Fruit fly (Drosophila melanogaster) whole organism, wandering third instar larva: ENCODE data around the gene Rint1.

ENCODE experiments used
- CG32264 ChIP-seq: fragments of 200-800 bp; sonication (Bioruptor generic); optimal IDR thresholded peaks from 2 replicates; lab custom pipeline; 2016; ENCODE audit warnings: missing biosample characterization, missing genetic modification characterization
- CrebA ChIP-seq: fragments of 200-800 bp; sonication (Bioruptor generic); optimal IDR thresholded peaks from 2 replicates; lab custom pipeline; 2016; ENCODE audit warnings: missing biosample characterization, mild to moderate bottlenecking, missing genetic modification characterization, borderline replicate concordance
- N ChIP-seq: fragments of >200 bp; optimal IDR thresholded peaks from 2 replicates; lab custom pipeline; 2018; ENCODE audit warnings: missing biosample characterization, missing external identifiers, missing genetic modification characterization
- OdsH ChIP-seq: fragments of 200-800 bp; sonication (Bioruptor generic); optimal IDR thresholded peaks from 2 replicates; lab custom pipeline; 2016; ENCODE audit warnings: missing biosample characterization, mild to moderate bottlenecking, missing genetic modification characterization
- Rel ChIP-seq, 2 experiments: fragments of 200-800 bp; sonication (Bioruptor generic) in 1 of 2; optimal IDR thresholded peaks; 2 replicates in 1 of 2; 3 replicates in 1 of 2; lab custom pipeline; 2016 to 2019; ENCODE audit warnings: mild to moderate bottlenecking in 2 of 2, missing biosample characterization in 2 of 2, missing genetic modification characterization in 2 of 2, moderate library complexity in 1 of 2
- Vsx2 ChIP-seq: fragments of 200-300, 225-300 bp; sonication (Bioruptor generic); optimal IDR thresholded peaks from 2 replicates; lab custom pipeline; 2018; ENCODE audit warnings: missing biosample characterization, missing genetic modification characterization; ENCODE audit not compliant: partially characterized antibody
- brk ChIP-seq: fragments of 200-800 bp; sonication (Bioruptor generic); optimal IDR thresholded peaks from 2 replicates; lab custom pipeline; 2016; ENCODE audit warnings: missing biosample characterization, mild to moderate bottlenecking, missing genetic modification characterization
- pan ChIP-seq: fragments of >200 bp; optimal IDR thresholded peaks from 2 replicates; lab custom pipeline; 2017
- rgr ChIP-seq: fragments of 200-800 bp; sonication (Bioruptor generic); optimal IDR thresholded peaks from 3 replicates; lab custom pipeline; 2016; ENCODE audit warnings: missing biosample characterization, mild to moderate bottlenecking, missing genetic modification characterization
- sv ChIP-seq: fragments of 200-800 bp; sonication (Bioruptor generic); optimal IDR thresholded peaks from 3 replicates; lab custom pipeline; 2016; ENCODE audit warnings: missing biosample characterization, missing genetic modification characterization
- woc ChIP-seq: sonication (Bioruptor generic); optimal IDR thresholded peaks from 2 replicates; lab custom pipeline; 2016; ENCODE audit warnings: missing biosample characterization, mild to moderate bottlenecking, missing genetic modification characterization

DNA sequence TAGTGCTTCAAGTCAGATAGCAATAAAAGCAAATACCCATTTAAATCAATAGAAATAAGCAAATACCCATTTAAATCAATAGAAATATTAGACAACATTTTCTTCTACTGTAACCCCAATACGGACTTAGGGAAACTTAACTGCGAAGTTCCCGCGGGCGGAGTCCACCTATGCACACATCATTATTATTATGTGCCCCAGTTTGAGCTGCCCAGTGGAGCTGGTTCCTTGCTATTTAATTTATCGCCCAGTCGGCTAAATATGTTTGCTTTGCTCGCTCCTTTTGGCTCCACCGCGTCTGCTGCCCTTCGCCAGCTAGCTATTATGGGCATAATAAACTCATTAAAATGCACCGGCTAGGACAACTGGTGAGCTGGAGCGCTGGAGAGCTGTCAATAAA is 22.8 kb upstream of the Rint1 start:
- no peak for TF ChIP-seq CG32264 (GFP tag; lab: Kevin White, UChicago)
- TF ChIP-seq Vsx2 (GFP tag; lab: Kevin White, UChicago), result no peak
- no peak for TF ChIP-seq brk (GFP tag; lab: Kevin White, UChicago)
- TF ChIP-seq rgr (GFP tag; lab: Kevin White, UChicago), result no peak
- TF ChIP-seq CrebA, result no peak
- TF ChIP-seq OdsH (GFP tag; lab: Kevin White, UChicago), result no peak
- TF ChIP-seq pan, result no peak
- no peak for TF ChIP-seq N
- TF ChIP-seq Rel (GFP tag; optimal IDR thresholded peaks at IDR 0.05; lab: Kevin White, UChicago), result no peak
- TF ChIP-seq Rel (tag; optimal IDR thresholded peaks at IDR 0.05; lab: Kevin White, UChicago), result no peak
- TF ChIP-seq sv (GFP tag; lab: Kevin White, UChicago), result no peak
- no peak for TF ChIP-seq woc
